Worm (Caenorhabditis elegans): ENCODE measurements around the gene C14A6.6.

DNA sequence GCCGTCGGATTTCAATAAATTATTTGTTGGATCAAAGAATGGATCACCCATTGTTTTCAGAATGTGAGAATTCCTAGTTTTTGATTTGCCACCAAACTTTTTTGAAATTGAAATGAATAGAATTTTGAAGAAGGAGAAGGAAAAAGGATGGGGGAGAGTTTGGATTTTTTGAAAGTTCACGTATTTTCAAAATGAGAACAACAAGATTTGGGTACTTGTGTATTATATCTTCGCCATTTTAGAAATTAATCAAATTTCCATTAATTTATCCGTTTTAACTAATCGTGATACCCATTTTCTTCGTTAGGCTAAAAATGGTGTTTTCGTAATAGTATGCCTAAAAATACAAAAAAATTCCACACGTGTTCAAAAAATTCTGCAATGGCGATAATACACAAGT lies 4.5 kb upstream of the C14A6.6 start, which contains the start of gene C14A6.8:
- TF ChIP-seq dao-5 (tag; optimal IDR thresholded peaks at IDR 0.05) (no peak), him-1 (tag; optimal IDR thresholded peaks at IDR 0.05) (no peak)

Measured in whole organism, L4/young adult.